Fruit fly (Drosophila melanogaster) whole organism, embryonic: ENCODE results near the gene CG4594.

Source experiments
- Adf1 ChIP-seq: fragments of 200-800 bp; sonication (Bioruptor generic); IDR thresholded peaks from 2 replicates; pipeline ENCODE4 v1.3.6; 2022; ENCODE audit warnings: missing biosample characterization, missing genetic modification characterization
- BtbVII ChIP-seq: fragments of 200-800 bp; sonication (Bioruptor generic); optimal IDR thresholded peaks from 3 replicates; lab custom pipeline; 2017; ENCODE audit warnings: missing biosample characterization, mild to moderate bottlenecking, missing genetic modification characterization
- CG10462 ChIP-seq: fragments of 200-800 bp; sonication (Bioruptor generic); optimal IDR thresholded peaks from 2 replicates; lab custom pipeline; 2016; ENCODE audit warnings: missing biosample characterization, missing genetic modification characterization
- CG10565 ChIP-seq: fragments of 200-800 bp; sonication (Bioruptor generic); optimal IDR thresholded peaks from 3 replicates; lab custom pipeline; 2016; ENCODE audit warnings: missing biosample characterization, mild to moderate bottlenecking, missing genetic modification characterization
- CG11696 ChIP-seq: fragments of 200-800 bp; sonication (Bioruptor generic); IDR thresholded peaks from 2 replicates; pipeline ENCODE4 v1.3.6; 2022; ENCODE audit warnings: missing biosample characterization, missing genetic modification characterization
- CG12155 ChIP-seq: fragments of 200-800 bp; sonication (Bioruptor generic); optimal IDR thresholded peaks from 3 replicates; lab custom pipeline; 2016; ENCODE audit warnings: missing biosample characterization, missing genetic modification characterization
- CG12236 ChIP-seq: fragments of 200-800 bp; sonication (Bioruptor generic); optimal IDR thresholded peaks from 2 replicates; lab custom pipeline; 2016; ENCODE audit warnings: missing biosample characterization, missing genetic modification characterization
- CG14014 ChIP-seq: fragments of 200-800 bp; sonication (Bioruptor generic); IDR thresholded peaks from 2 replicates; pipeline ENCODE4 v1.3.6; 2022; ENCODE audit warnings: missing biosample characterization, missing genetic modification characterization
- CG17802 ChIP-seq: fragments of 200-800 bp; sonication (Bioruptor generic); optimal IDR thresholded peaks from 2 replicates; lab custom pipeline; 2018; ENCODE audit warnings: missing biosample characterization, mild to moderate bottlenecking, missing genetic modification characterization, moderate library complexity
- CG2678 ChIP-seq: fragments of 200-800 bp; sonication (Bioruptor generic); optimal IDR thresholded peaks from 3 replicates; lab custom pipeline; 2019; ENCODE audit warnings: missing biosample characterization, mild to moderate bottlenecking, missing genetic modification characterization, moderate library complexity
- CG3065 ChIP-seq: fragments of 200-800 bp; sonication (Bioruptor generic); optimal IDR thresholded peaks from 2 replicates; lab custom pipeline; 2016; ENCODE audit warnings: missing biosample characterization, missing genetic modification characterization
- CG3407 ChIP-seq: fragments of 200-800 bp; sonication (Bioruptor generic); optimal IDR thresholded peaks from 2 replicates; lab custom pipeline; 2018; ENCODE audit warnings: missing biosample characterization, mild to moderate bottlenecking, missing genetic modification characterization
- CG4282 ChIP-seq: fragments of 200-800 bp; sonication (Bioruptor generic); optimal IDR thresholded peaks from 2 replicates; lab custom pipeline; 2016; ENCODE audit warnings: missing biosample characterization, missing genetic modification characterization
- CG4820 ChIP-seq: fragments of 200-800 bp; sonication (Bioruptor generic); optimal IDR thresholded peaks from 3 replicates; lab custom pipeline; 2016; ENCODE audit warnings: missing biosample characterization, missing genetic modification characterization
- CG6175 ChIP-seq: fragments of 200-800 bp; sonication (Bioruptor generic); IDR thresholded peaks from 3 replicates; pipeline ENCODE4 v1.3.6; 2022; ENCODE audit warnings: missing biosample characterization, missing genetic modification characterization
- CG7271 ChIP-seq: fragments of 200-800 bp; sonication (Bioruptor generic); optimal IDR thresholded peaks from 2 replicates; lab custom pipeline; 2018; ENCODE audit warnings: missing biosample characterization, mild to moderate bottlenecking, missing genetic modification characterization, moderate library complexity
- CG9215 ChIP-seq: fragments of 200-800 bp; sonication (Bioruptor generic); IDR thresholded peaks from 2 replicates; pipeline ENCODE4 v1.3.6; 2022; ENCODE audit warnings: missing biosample characterization, missing genetic modification characterization
- CG9817 ChIP-seq: fragments of 200-800 bp; sonication (Bioruptor generic); optimal IDR thresholded peaks from 2 replicates; lab custom pipeline; 2018; ENCODE audit warnings: missing biosample characterization, mild to moderate bottlenecking, missing genetic modification characterization, moderate library complexity
- Chrac-16 ChIP-seq: fragments of 200-800 bp; sonication (Bioruptor generic); optimal IDR thresholded peaks from 3 replicates; lab custom pipeline; 2016; ENCODE audit warnings: missing biosample characterization, missing genetic modification characterization
- Dref ChIP-seq: fragments of 200-800 bp; sonication (Bioruptor generic); IDR thresholded peaks from 2 replicates; pipeline ENCODE4 v1.3.6; 2022; ENCODE audit warnings: missing biosample characterization, missing genetic modification characterization
- Gsc ChIP-seq: fragments of 200-800 bp; sonication (Bioruptor generic); IDR thresholded peaks from 2 replicates; pipeline ENCODE4 v1.3.6; 2022; ENCODE audit warnings: missing biosample characterization, missing genetic modification characterization
- Hr39 ChIP-seq: fragments of >200 bp; optimal IDR thresholded peaks from 2 replicates; lab custom pipeline; 2017
- Hr51 ChIP-seq, 2 experiments: fragments of 200-800 bp; sonication (Bioruptor generic); optimal IDR thresholded peaks; 2 replicates in 1 of 2; 3 replicates in 1 of 2; lab custom pipeline; 2016 to 2018; ENCODE audit warnings: missing biosample characterization in 2 of 2, missing genetic modification characterization in 2 of 2, mild to moderate bottlenecking in 1 of 2, moderate library complexity in 1 of 2
- Hr78 ChIP-seq, 2 experiments: fragments of 200-800 bp in 1 of 2; fragments of >200 bp in 1 of 2; sonication (Bioruptor generic) in 1 of 2; optimal IDR thresholded peaks; 2 replicates each; lab custom pipeline; 2017 to 2019; ENCODE audit warnings: missing biosample characterization in 2 of 2, missing genetic modification characterization in 2 of 2, mild to moderate bottlenecking in 1 of 2, moderate library complexity in 1 of 2
- MTF-1 ChIP-seq: fragments of 200-800 bp; sonication (Bioruptor generic); optimal IDR thresholded peaks from 2 replicates; lab custom pipeline; 2018; ENCODE audit warnings: missing biosample characterization, mild to moderate bottlenecking, missing genetic modification characterization, borderline replicate concordance
- Oaz ChIP-seq: fragments of 200-800 bp; sonication (Bioruptor generic); IDR thresholded peaks from 2 replicates; pipeline ENCODE4 v1.3.6; 2022; ENCODE audit warnings: missing biosample characterization, missing genetic modification characterization
- Opbp ChIP-seq: fragments of 200-800 bp; sonication (Bioruptor generic); IDR thresholded peaks from 3 replicates; pipeline ENCODE4 v1.3.6; 2022; ENCODE audit warnings: missing biosample characterization, missing genetic modification characterization; ENCODE audit not compliant: partially characterized antibody
- Pdp1 ChIP-seq, 2 experiments: fragments of 200-800 bp; sonication (Bioruptor generic); optimal IDR thresholded peaks; 3 replicates each; lab custom pipeline; 2016; ENCODE audit warnings: missing biosample characterization in 2 of 2, missing genetic modification characterization in 2 of 2, mild to moderate bottlenecking in 1 of 2, moderate library complexity in 1 of 2
- Rx ChIP-seq: fragments of 200-800 bp; sonication (Bioruptor generic); IDR thresholded peaks from 2 replicates; pipeline ENCODE4 v1.3.6; 2022; ENCODE audit warnings: missing biosample characterization, missing genetic modification characterization
- Sox102F ChIP-seq: fragments of 200-800 bp; sonication (Bioruptor generic); optimal IDR thresholded peaks from 2 replicates; lab custom pipeline; 2018; ENCODE audit warnings: missing biosample characterization, mild to moderate bottlenecking, missing genetic modification characterization, moderate library complexity
- Sry-δ ChIP-seq: fragments of 200-800 bp; sonication (Bioruptor generic); optimal IDR thresholded peaks from 2 replicates; lab custom pipeline; 2016; ENCODE audit warnings: missing biosample characterization, missing genetic modification characterization
- ab ChIP-seq: fragments of 200-800 bp; sonication (Bioruptor generic); optimal IDR thresholded peaks from 2 replicates; lab custom pipeline; 2016; ENCODE audit warnings: missing biosample characterization, missing genetic modification characterization
- az2 ChIP-seq: fragments of 200-800 bp; sonication (Bioruptor generic); optimal IDR thresholded peaks from 3 replicates; lab custom pipeline; 2016; ENCODE audit warnings: missing biosample characterization, missing genetic modification characterization
- cato ChIP-seq: fragments of 200-800 bp; sonication (Bioruptor generic); optimal IDR thresholded peaks from 2 replicates; lab custom pipeline; 2016; ENCODE audit warnings: missing biosample characterization, missing genetic modification characterization, borderline replicate concordance
- esg ChIP-seq: fragments of 200-800 bp; sonication (Bioruptor generic); conservative IDR thresholded peaks from 2 replicates; pipeline ENCODE4 v1.3.6; 2022; ENCODE audit warnings: missing biosample characterization, missing genetic modification characterization
- eve ChIP-seq, 2 experiments: fragments of >200 bp; optimal IDR thresholded peaks; 2 replicates each; lab custom pipeline; 2017; ENCODE audit warnings: missing biosample characterization in 2 of 2, missing genetic modification characterization in 2 of 2
- gce ChIP-seq: fragments of 200-800 bp; sonication (Bioruptor generic); IDR thresholded peaks from 3 replicates; pipeline ENCODE4 v1.3.6; 2022; ENCODE audit warnings: missing biosample characterization, missing genetic modification characterization
- gfzf ChIP-seq: fragments of 200-800 bp; sonication (Bioruptor generic); optimal IDR thresholded peaks from 2 replicates; lab custom pipeline; 2016; ENCODE audit warnings: missing biosample characterization, mild to moderate bottlenecking, missing genetic modification characterization, moderate library complexity
- grau ChIP-seq: fragments of 200-800 bp; optimal IDR thresholded peaks from 3 replicates; lab custom pipeline; 2019; ENCODE audit warnings: missing biosample characterization, mild to moderate bottlenecking, missing genetic modification characterization, moderate library complexity
- gro ChIP-seq: fragments of 200-800 bp; sonication (Bioruptor generic); optimal IDR thresholded peaks from 2 replicates; lab custom pipeline; 2016; ENCODE audit warnings: missing biosample characterization, missing genetic modification characterization
- lab ChIP-seq: fragments of 200-800 bp; sonication (Bioruptor generic); optimal IDR thresholded peaks from 3 replicates; lab custom pipeline; 2017; ENCODE audit warnings: missing biosample characterization, missing genetic modification characterization, mild to moderate bottlenecking, moderate library complexity, missing genetic modification reagents
- lbe ChIP-seq: fragments of 200-800 bp; sonication (Bioruptor generic); optimal IDR thresholded peaks from 2 replicates; lab custom pipeline; 2016; ENCODE audit warnings: missing biosample characterization, mild to moderate bottlenecking, missing genetic modification characterization
- mld ChIP-seq: fragments of 200-800 bp; sonication (Bioruptor generic); IDR thresholded peaks from 3 replicates; pipeline ENCODE4 v1.3.6; 2022; ENCODE audit warnings: missing biosample characterization, missing genetic modification characterization; ENCODE audit not compliant: partially characterized antibody
- pum ChIP-seq: fragments of 200-800 bp; sonication (Bioruptor generic); optimal IDR thresholded peaks from 2 replicates; lab custom pipeline; 2016; ENCODE audit warnings: missing biosample characterization, missing genetic modification characterization
- salm ChIP-seq: fragments of 200-800 bp; sonication (Bioruptor generic); optimal IDR thresholded peaks from 2 replicates; lab custom pipeline; 2018; ENCODE audit warnings: missing biosample characterization, mild to moderate bottlenecking, missing genetic modification characterization
- scrt ChIP-seq: fragments of 200-800 bp; sonication (Bioruptor generic); optimal IDR thresholded peaks from 2 replicates; lab custom pipeline; 2018; ENCODE audit warnings: missing biosample characterization, mild to moderate bottlenecking, missing genetic modification characterization, moderate library complexity
- slou ChIP-seq: fragments of 200-800 bp; sonication (Bioruptor generic); optimal IDR thresholded peaks from 3 replicates; lab custom pipeline; 2016; ENCODE audit warnings: missing biosample characterization, missing genetic modification characterization
- trem ChIP-seq: fragments of 200-800 bp; optimal IDR thresholded peaks from 3 replicates; lab custom pipeline; 2019; ENCODE audit warnings: missing biosample characterization, mild to moderate bottlenecking, missing genetic modification characterization, moderate library complexity
- unpg ChIP-seq: fragments of 200-800 bp; sonication (Bioruptor generic); optimal IDR thresholded peaks from 3 replicates; lab custom pipeline; 2018; ENCODE audit warnings: missing biosample characterization, mild to moderate bottlenecking, missing genetic modification characterization, moderate library complexity
- yki ChIP-seq: fragments of >200 bp; optimal IDR thresholded peaks from 3 replicates; lab custom pipeline; 2018
- zfh1 ChIP-seq: fragments of 200-800 bp; sonication (Bioruptor generic); IDR thresholded peaks from 3 replicates; pipeline ENCODE4 v1.3.6; 2022; ENCODE audit warnings: missing biosample characterization, missing genetic modification characterization

The CG4594 gene

DNA sequence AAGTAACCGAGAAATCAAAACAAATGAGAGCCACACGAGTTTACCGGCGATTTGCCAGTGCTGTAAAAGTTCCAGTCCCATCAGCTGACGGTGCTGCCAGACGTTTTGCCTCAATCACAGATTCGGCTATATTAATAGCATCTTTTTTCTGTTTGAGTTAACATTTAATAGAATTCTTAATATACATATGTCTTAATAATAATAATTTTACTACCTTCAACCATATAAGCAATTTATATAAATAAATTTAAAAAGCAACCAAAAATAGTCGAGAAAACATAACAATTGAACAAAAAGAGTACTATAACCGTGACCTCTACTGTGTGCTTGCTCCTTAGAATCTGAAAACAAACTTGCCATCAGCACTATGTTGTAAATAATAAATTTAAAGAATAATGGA is 34.2 kb downstream of the CG4594 start, which contains the start of the genes CG13126 and CG4709 (continued):
- peak; percentile 73 for TF ChIP-seq Oaz (GFP tag; lab: Robert Waterston, UW)
- peak; percentile 79 for TF ChIP-seq CG3407 (GFP tag; lab: Kevin White, UChicago)
- TF ChIP-seq Opbp (GFP tag; lab: Robert Waterston, UW): no peak
- TF ChIP-seq yki (lab: Kevin White, UChicago): no peak
- peak; percentile 95 for TF ChIP-seq lab
- peak; percentile 70 for TF ChIP-seq cato (GFP tag; lab: Kevin White, UChicago)
- no peak for TF ChIP-seq ab (GFP tag; lab: Kevin White, UChicago)
- peak; percentile 92 for TF ChIP-seq az2 (GFP tag; lab: Kevin White, UChicago)
- TF ChIP-seq CG11696 (GFP tag; lab: Robert Waterston, UW): peak; percentile 100
- TF ChIP-seq CG10565 (GFP tag; lab: Kevin White, UChicago): peak; percentile 51
- peak; percentile 84 for TF ChIP-seq CG9817 (tag; lab: Kevin White, UChicago)
- peak; percentile 40 for TF ChIP-seq pum
- TF ChIP-seq CG12155 (GFP tag; lab: Kevin White, UChicago): peak; percentile 86
- peak in 1 of 2 experiments; percentile 83 for TF ChIP-seq Hr78 (GFP tag; optimal IDR thresholded peaks at IDR 0.05; lab: Kevin White, UChicago)
- TF ChIP-seq CG2678 (tag; lab: Kevin White, UChicago): peak; percentile 96
- peak; percentile 60 for TF ChIP-seq Rx (GFP tag; lab: Robert Waterston, UW)
- TF ChIP-seq unpg: peak; percentile 93
- TF ChIP-seq trem (tag; lab: Kevin White, UChicago): peak; percentile 96
- TF ChIP-seq CG4282: no peak
- TF ChIP-seq Pdp1 (GFP tag; optimal IDR thresholded peaks at IDR 0.05; lab: Kevin White, UChicago): peak; percentile 25 to 71
- TF ChIP-seq gro (GFP tag; lab: Kevin White, UChicago): peak; percentile 0
- peak; percentile 73 for TF ChIP-seq CG17802
- peak; percentile 64 for TF ChIP-seq Gsc (GFP tag; lab: Robert Waterston, UW)
- no peak for TF ChIP-seq gfzf
- TF ChIP-seq mld (GFP tag; lab: Robert Waterston, UW): no peak
- TF ChIP-seq Hr39: no peak
- TF ChIP-seq Hr51 (GFP tag; optimal IDR thresholded peaks at IDR 0.05; lab: Kevin White, UChicago): peak; percentile 51 to 91
- peak; percentile 84 for TF ChIP-seq CG3065
- TF ChIP-seq lbe (GFP tag; lab: Kevin White, UChicago): peak; percentile 89
- TF ChIP-seq CG6175: peak; percentile 45; the same call in 1 of the 3 replicates
- TF ChIP-seq Sry-δ (GFP tag; lab: Kevin White, UChicago): peak; percentile 24
- peak; percentile 93 for TF ChIP-seq grau (tag; lab: Kevin White, UChicago)
- TF ChIP-seq CG7271 (tag; lab: Kevin White, UChicago): peak; percentile 93
- TF ChIP-seq slou (GFP tag; lab: Kevin White, UChicago): peak; percentile 79
- TF ChIP-seq CG14014 (GFP tag; lab: Robert Waterston, UW): peak; percentile 87
- TF ChIP-seq CG12236 (GFP tag; lab: Kevin White, UChicago): peak; percentile 6
- TF ChIP-seq MTF-1 (GFP tag; lab: Kevin White, UChicago): peak; percentile 67
- no peak for TF ChIP-seq eve (GFP tag; optimal IDR thresholded peaks at IDR 0.05; lab: Kevin White, UChicago)
- TF ChIP-seq gce (GFP tag; lab: Robert Waterston, UW): peak; percentile 73; the same call in 2 of the 3 replicates
- TF ChIP-seq Chrac-16 (GFP tag; lab: Kevin White, UChicago): peak; percentile 85
- peak; percentile 91 for TF ChIP-seq Sox102F
- peak; percentile 88 for TF ChIP-seq esg (GFP tag; lab: Robert Waterston, UW)
- peak; percentile 85 for TF ChIP-seq CG9215 (GFP tag; lab: Robert Waterston, UW)
- peak; percentile 70 for TF ChIP-seq Adf1 (GFP tag; lab: Robert Waterston, UW)
- peak; percentile 33; the same call in 1 of the 2 replicates for TF ChIP-seq Dref
- TF ChIP-seq zfh1 (GFP tag; lab: Robert Waterston, UW): peak; percentile 90
- TF ChIP-seq scrt (GFP tag; lab: Kevin White, UChicago): peak; percentile 87
- TF ChIP-seq CG4820: peak; percentile 88
- peak; percentile 73 for TF ChIP-seq CG10462 (GFP tag; lab: Kevin White, UChicago)
- peak; percentile 82 for TF ChIP-seq salm (tag; lab: Kevin White, UChicago)
- peak; percentile 84 for TF ChIP-seq BtbVII (GFP tag; lab: Kevin White, UChicago)
